Worm (Caenorhabditis elegans) whole organism, early embryonic: ENCODE data around the gene pqn-51.

ENCODE experiments used
- B0310.2 ChIP-seq: sonication (generic microtip); optimal IDR thresholded peaks from 2 replicates; lab custom pipeline; 2016; ENCODE audit warnings: mild to moderate bottlenecking, missing genetic modification characterization, missing compliant biosample characterization
- F13C5.2 ChIP-seq: sonication (generic microtip); optimal IDR thresholded peaks from 2 replicates; lab custom pipeline; 2017; ENCODE audit warnings: mild to moderate bottlenecking, missing genetic modification characterization, inconsistent platforms, missing compliant biosample characterization
- aly-1 ChIP-seq: sonication (generic microtip); optimal IDR thresholded peaks from 2 replicates; lab custom pipeline; 2016; ENCODE audit warnings: missing genetic modification characterization, missing compliant biosample characterization
- ama-1 ChIP-seq: fragments of 150-350 bp; optimal IDR thresholded peaks from 2 replicates; lab custom pipeline; 2014
- ceh-13 ChIP-seq: fragments of 200-800 bp; sonication (Bioruptor generic); optimal IDR thresholded peaks from 2 replicates; lab custom pipeline; 2018; ENCODE audit warnings: mild to moderate bottlenecking, missing genetic modification characterization, missing compliant biosample characterization
- ceh-36 ChIP-seq: sonication (generic microtip); optimal IDR thresholded peaks from 2 replicates; lab custom pipeline; 2016; ENCODE audit warnings: missing genetic modification characterization, inconsistent platforms, missing compliant biosample characterization
- ets-7 ChIP-seq: sonication (generic microtip); optimal IDR thresholded peaks from 2 replicates; lab custom pipeline; 2016; ENCODE audit warnings: missing genotype, missing genetic modification characterization, missing compliant biosample characterization
- flt-1 ChIP-seq: fragments of 200-800 bp; sonication (Bioruptor generic); IDR thresholded peaks from 2 replicates; pipeline ENCODE4 v1.3.6; 2022; ENCODE audit warnings: missing genetic modification characterization, missing compliant biosample characterization
- hmbx-1 ChIP-seq: sonication (generic microtip); optimal IDR thresholded peaks from 2 replicates; lab custom pipeline; 2016; ENCODE audit warnings: mild to moderate bottlenecking, missing genetic modification characterization, missing compliant biosample characterization
- hmg-4 ChIP-seq: fragments of 200-800 bp; sonication (Bioruptor generic); optimal IDR thresholded peaks from 2 replicates; lab custom pipeline; 2018; ENCODE audit warnings: mild to moderate bottlenecking, missing genetic modification characterization, missing compliant biosample characterization
- hnd-1 ChIP-seq: sonication (generic microtip); optimal IDR thresholded peaks from 2 replicates; lab custom pipeline; 2016; ENCODE audit warnings: missing genetic modification characterization, missing compliant biosample characterization
- pes-1 ChIP-seq: fragments of 200-800 bp; sonication (Bioruptor generic); IDR thresholded peaks from 2 replicates; pipeline ENCODE4 v1.3.6; 2022; ENCODE audit warnings: missing genetic modification reagents, missing genetic modification characterization, missing compliant biosample characterization
- scrt-1 ChIP-seq: fragments of 200-800 bp; sonication (Bioruptor generic); IDR thresholded peaks from 2 replicates; pipeline ENCODE4 v1.3.6; 2022; ENCODE audit warnings: missing genetic modification characterization, missing compliant biosample characterization
- sea-1 ChIP-seq: fragments of 200-800 bp; sonication (Bioruptor generic); conservative IDR thresholded peaks from 2 replicates; pipeline ENCODE4 v1.3.6; 2022; ENCODE audit warnings: missing genetic modification characterization, missing compliant biosample characterization
- tbx-11 ChIP-seq: fragments of 200-800 bp; sonication (Bioruptor generic); IDR thresholded peaks from 2 replicates; pipeline ENCODE4 v1.3.6; 2022; ENCODE audit warnings: missing genetic modification characterization, missing compliant biosample characterization
- tbx-37 ChIP-seq: fragments of 200-800 bp; sonication (Bioruptor generic); conservative IDR thresholded peaks from 2 replicates; pipeline ENCODE4 v1.3.6; 2022; ENCODE audit warnings: missing genetic modification reagents, missing genetic modification characterization, missing compliant biosample characterization
- tra-4 ChIP-seq: sonication (generic microtip); optimal IDR thresholded peaks from 2 replicates; lab custom pipeline; 2017; ENCODE audit warnings: missing genetic modification characterization, missing compliant biosample characterization

Gene pqn-51

ce11 chrV:5033099-5033498 lies 16.3 kb upstream of the pqn-51 start, which contains the start of gene K11D12.13:
Gene K11D12.13 (plus strand): TSS chrV:5033399.
- TF ChIP-seq tbx-37 (GFP tag; lab: Robert Waterston, UW) = no peak
- no peak for TF ChIP-seq scrt-1
- TF ChIP-seq pes-1 (GFP tag; lab: Robert Waterston, UW) = no peak
- no peak for TF ChIP-seq B0310.2 (tag; lab: Kevin White, UChicago)
- TF ChIP-seq aly-1 (tag; lab: Kevin White, UChicago) = no peak
- no peak for TF ChIP-seq tra-4 (tag; lab: Kevin White, UChicago)
- TF ChIP-seq ets-7 (tag; lab: Kevin White, UChicago) = no peak
- no peak for TF ChIP-seq flt-1
- no peak for TF ChIP-seq ceh-13 (GFP tag; lab: Kevin White, UChicago)
- TF ChIP-seq ama-1 (lab: Kevin White, UChicago) = no peak
- TF ChIP-seq ceh-36 (tag; lab: Kevin White, UChicago) = no peak

- TF ChIP-seq pes-1 (GFP tag; lab: Robert Waterston, UW) (no peak), tra-4 (tag; lab: Kevin White, UChicago) (no peak), B0310.2 (tag; lab: Kevin White, UChicago) (no peak), tbx-11 (GFP tag; lab: Robert Waterston, UW) (no peak), ceh-36 (tag; lab: Kevin White, UChicago) (no peak), hmg-4 (GFP tag; lab: Kevin White, UChicago) (no peak), hnd-1 (tag; lab: Kevin White, UChicago) (no peak), sea-1 (GFP tag; lab: Robert Waterston, UW) (no peak), scrt-1 (no peak), F13C5.2 (tag; lab: Kevin White, UChicago) (no peak), ets-7 (tag; lab: Kevin White, UChicago) (no peak), hmbx-1 (tag; lab: Kevin White, UChicago) (no peak), ceh-13 (GFP tag; lab: Kevin White, UChicago) (no peak)
Observed at ce11 chrV:5035058-5035457, 14.3 kb upstream of the pqn-51 start, which contains the start of gene K11D12.6. Gene K11D12.6 (minus strand): TSS chrV:5035158.

- TF ChIP-seq ceh-13 (GFP tag; lab: Kevin White, UChicago) = no peak
- no peak for TF ChIP-seq tra-4 (tag; lab: Kevin White, UChicago)
- no peak for TF ChIP-seq ets-7 (tag; lab: Kevin White, UChicago)
- no peak for TF ChIP-seq tbx-37 (GFP tag; lab: Robert Waterston, UW)
- no peak for TF ChIP-seq flt-1
- no peak for TF ChIP-seq hnd-1 (tag; lab: Kevin White, UChicago)
- no peak for TF ChIP-seq aly-1 (tag; lab: Kevin White, UChicago)
- TF ChIP-seq scrt-1 = no peak
- TF ChIP-seq F13C5.2 (tag; lab: Kevin White, UChicago) = no peak
- no peak for TF ChIP-seq sea-1 (GFP tag; lab: Robert Waterston, UW)
- TF ChIP-seq ceh-36 (tag; lab: Kevin White, UChicago) = no peak
- no peak for TF ChIP-seq hmg-4 (GFP tag; lab: Kevin White, UChicago)
- TF ChIP-seq pes-1 (GFP tag; lab: Robert Waterston, UW) = no peak
- no peak for TF ChIP-seq tbx-11 (GFP tag; lab: Robert Waterston, UW)
- TF ChIP-seq hmbx-1 (tag; lab: Kevin White, UChicago) = no peak
- TF ChIP-seq ama-1 (lab: Kevin White, UChicago) = no peak
- TF ChIP-seq B0310.2 (tag; lab: Kevin White, UChicago) = no peak
Observed at ce11 chrV:5036364-5036763, 13.0 kb upstream of the pqn-51 start, which contains the start of gene K11D12.7. Gene K11D12.7 (minus strand): TSS chrV:5036464.

- TF ChIP-seq flt-1 = no peak
- no peak for TF ChIP-seq scrt-1
- TF ChIP-seq ceh-36 (tag; lab: Kevin White, UChicago) = no peak
- no peak for TF ChIP-seq B0310.2 (tag; lab: Kevin White, UChicago)
- no peak for TF ChIP-seq hmbx-1 (tag; lab: Kevin White, UChicago)
- TF ChIP-seq hmg-4 (GFP tag; lab: Kevin White, UChicago) = no peak
- no peak for TF ChIP-seq F13C5.2 (tag; lab: Kevin White, UChicago)
- TF ChIP-seq tra-4 (tag; lab: Kevin White, UChicago) = no peak
- TF ChIP-seq ets-7 (tag; lab: Kevin White, UChicago) = no peak
- no peak for TF ChIP-seq hnd-1 (tag; lab: Kevin White, UChicago)
- TF ChIP-seq aly-1 (tag; lab: Kevin White, UChicago) = no peak
- no peak for TF ChIP-seq pes-1 (GFP tag; lab: Robert Waterston, UW)
Observed at ce11 chrV:5038449-5038848, 11.0 kb upstream of the pqn-51 start.

ce11 chrV:5039559-5039958 lies 9.8 kb upstream of the pqn-51 start, which contains the start of gene K11D12.11:
Gene K11D12.11 (minus strand): TSS chrV:5039600.
- TF ChIP-seq hmg-4 (GFP tag; lab: Kevin White, UChicago) (no peak), aly-1 (tag; lab: Kevin White, UChicago) (no peak), scrt-1 (no peak), hnd-1 (tag; lab: Kevin White, UChicago) (no peak), F13C5.2 (tag; lab: Kevin White, UChicago) (no peak)

ce11 chrV:5040925-5041324 lies 8.5 kb upstream of the pqn-51 start, which contains the start of gene K11D12.8:
Gene K11D12.8 (minus strand): TSS chrV:5041001.
- no peak for TF ChIP-seq tbx-11 (GFP tag; lab: Robert Waterston, UW)
- TF ChIP-seq ceh-36 (tag; lab: Kevin White, UChicago) = no peak
- TF ChIP-seq aly-1 (tag; lab: Kevin White, UChicago) = no peak
- TF ChIP-seq tra-4 (tag; lab: Kevin White, UChicago) = no peak
- no peak for TF ChIP-seq B0310.2 (tag; lab: Kevin White, UChicago)
- no peak for TF ChIP-seq sea-1 (GFP tag; lab: Robert Waterston, UW)
- no peak for TF ChIP-seq hmbx-1 (tag; lab: Kevin White, UChicago)
- no peak for TF ChIP-seq hmg-4 (GFP tag; lab: Kevin White, UChicago)
- TF ChIP-seq ceh-13 (GFP tag; lab: Kevin White, UChicago) = no peak
- TF ChIP-seq pes-1 (GFP tag; lab: Robert Waterston, UW) = no peak
- TF ChIP-seq F13C5.2 (tag; lab: Kevin White, UChicago) = no peak
- TF ChIP-seq ama-1 (lab: Kevin White, UChicago) = no peak
- TF ChIP-seq hnd-1 (tag; lab: Kevin White, UChicago) = no peak
- no peak for TF ChIP-seq tbx-37 (GFP tag; lab: Robert Waterston, UW)
- no peak for TF ChIP-seq flt-1
- TF ChIP-seq ets-7 (tag; lab: Kevin White, UChicago) = no peak
- no peak for TF ChIP-seq scrt-1
